Worm (Caenorhabditis elegans) whole organism, young adult: Measurements from ENCODE around the gene pho-10.
A peak's percentile ranks its signal among the peaks of the same experiment; 100 is the strongest.

Experiments
- B0019.2 ChIP-seq: fragments of 200-800 bp; sonication (Bioruptor generic); conservative IDR thresholded peaks from 2 replicates; pipeline ENCODE4 v1.3.6; 2022; ENCODE audit warnings: missing genetic modification reagents, missing genetic modification characterization, missing compliant biosample characterization
- B0336.3 ChIP-seq: fragments of 200-800 bp; sonication (Bioruptor generic); IDR thresholded peaks from 2 replicates; pipeline ENCODE4 v1.3.6; 2022; ENCODE audit warnings: missing genetic modification characterization, missing compliant biosample characterization
- D2030.7 ChIP-seq: fragments of 200-800 bp; sonication (Bioruptor generic); IDR thresholded peaks from 2 replicates; pipeline ENCODE4 v1.3.6; 2022; ENCODE audit warnings: missing genetic modification reagents, missing genetic modification characterization, missing compliant biosample characterization
- F23B12.7 ChIP-seq: sonication (generic microtip); optimal IDR thresholded peaks from 2 replicates; lab custom pipeline; 2017; ENCODE audit warnings: missing genetic modification characterization, mild to moderate bottlenecking, missing compliant biosample characterization, antibody characterized with exemption, moderate library complexity; ENCODE audit not compliant: insufficient read depth
- F37B4.10 ChIP-seq: fragments of 200-800 bp; sonication (Bioruptor generic); IDR thresholded peaks from 2 replicates; pipeline ENCODE4 v1.3.6; 2022; ENCODE audit warnings: missing genetic modification characterization, missing compliant biosample characterization
- F55B11.4 ChIP-seq: sonication (generic microtip); optimal IDR thresholded peaks from 2 replicates; lab custom pipeline; 2016; ENCODE audit warnings: missing compliant biosample characterization, missing genetic modification characterization, borderline replicate concordance; ENCODE audit not compliant: insufficient read depth
- K12H6.12 ChIP-seq: fragments of 200-800 bp; sonication (Bioruptor generic); optimal IDR thresholded peaks from 2 replicates; lab custom pipeline; 2018; ENCODE audit warnings: mild to moderate bottlenecking, missing genetic modification characterization, missing compliant biosample characterization
- T26A5.8 ChIP-seq: sonication (generic microtip); optimal IDR thresholded peaks from 2 replicates; lab custom pipeline; 2016; ENCODE audit warnings: missing genetic modification characterization, missing compliant biosample characterization
- ZK185.1 ChIP-seq: sonication (generic microtip); optimal IDR thresholded peaks from 2 replicates; lab custom pipeline; 2016; ENCODE audit warnings: mild to moderate bottlenecking, missing genetic modification characterization, missing compliant biosample characterization; ENCODE audit not compliant: poor library complexity, severe bottlenecking
- akir-1 ChIP-seq: fragments of 200-800 bp; sonication (Bioruptor generic); optimal IDR thresholded peaks from 2 replicates; lab custom pipeline; 2018; ENCODE audit warnings: mild to moderate bottlenecking, missing genetic modification characterization, moderate library complexity, missing compliant biosample characterization
- aptf-2 ChIP-seq: fragments of 200-800 bp; sonication (Bioruptor generic); conservative IDR thresholded peaks from 2 replicates; pipeline ENCODE4 v1.3.6; 2022; ENCODE audit warnings: missing genetic modification reagents, missing genetic modification characterization, missing compliant biosample characterization
- aptf-3 ChIP-seq: fragments of 200-800 bp; sonication (Bioruptor generic); IDR thresholded peaks from 2 replicates; pipeline ENCODE4 v1.3.6; 2022; ENCODE audit warnings: missing genetic modification characterization, missing compliant biosample characterization
- atf-7 ChIP-seq: sonication (generic microtip); optimal IDR thresholded peaks from 2 replicates; lab custom pipeline; 2017; ENCODE audit warnings: mild to moderate bottlenecking, missing genetic modification characterization, missing compliant biosample characterization
- athp-1 ChIP-seq: sonication (generic microtip); optimal IDR thresholded peaks from 2 replicates; lab custom pipeline; 2017; ENCODE audit warnings: mild to moderate bottlenecking, missing genetic modification characterization, missing compliant biosample characterization
- attf-3 ChIP-seq: fragments of 200-800 bp; sonication (Bioruptor generic); conservative IDR thresholded peaks from 2 replicates; pipeline ENCODE4 v1.3.6; 2022; ENCODE audit warnings: missing genetic modification reagents, missing genetic modification characterization, missing compliant biosample characterization
- attf-5 ChIP-seq: fragments of 200-800 bp; sonication (Bioruptor generic); optimal IDR thresholded peaks from 2 replicates; lab custom pipeline; 2018; ENCODE audit warnings: mild to moderate bottlenecking, missing genetic modification characterization, missing compliant biosample characterization
- ceh-27 ChIP-seq: fragments of 200-800 bp; sonication (Bioruptor generic); optimal IDR thresholded peaks from 2 replicates; lab custom pipeline; 2018; ENCODE audit warnings: mild to moderate bottlenecking, missing genetic modification characterization, moderate library complexity, missing compliant biosample characterization
- ceh-91 ChIP-seq: fragments of 200-800 bp; sonication (Bioruptor generic); IDR thresholded peaks from 2 replicates; pipeline ENCODE4 v1.3.6; 2022; ENCODE audit warnings: missing genetic modification reagents, missing genetic modification characterization, missing compliant biosample characterization
- dpl-1 ChIP-seq: fragments of 150-350 bp; optimal IDR thresholded peaks from 2 replicates; lab custom pipeline; 2014; ENCODE audit warnings: missing biosample characterization, missing genetic modification reagents, missing genetic modification characterization
- egl-44 ChIP-seq: fragments of 200-800 bp; sonication (Bioruptor generic); IDR thresholded peaks from 2 replicates; pipeline ENCODE4 v1.3.6; 2022; ENCODE audit warnings: missing genetic modification reagents, missing genetic modification characterization, missing compliant biosample characterization
- egrh-3 ChIP-seq: fragments of 200-800 bp; sonication (Bioruptor generic); IDR thresholded peaks from 2 replicates; pipeline ENCODE4 v1.3.6; 2022; ENCODE audit warnings: missing genetic modification reagents, missing genetic modification characterization, missing compliant biosample characterization
- ekl-4 ChIP-seq: fragments of 200-800 bp; sonication (Bioruptor generic); IDR thresholded peaks from 2 replicates; pipeline ENCODE4 v1.3.6; 2022; ENCODE audit warnings: missing genetic modification reagents, missing genetic modification characterization, missing compliant biosample characterization
- him-1 ChIP-seq: sonication (generic microtip); optimal IDR thresholded peaks from 2 replicates; lab custom pipeline; 2016; ENCODE audit warnings: missing genotype, missing genetic modification reagents, missing genetic modification characterization, missing compliant biosample characterization
- hlh-26 ChIP-seq: fragments of 200-800 bp; sonication (Bioruptor generic); conservative IDR thresholded peaks from 2 replicates; pipeline ENCODE4 v1.3.6; 2022; ENCODE audit warnings: missing genetic modification reagents, missing genetic modification characterization, missing compliant biosample characterization
- hmg-1.2 ChIP-seq: fragments of 200-800 bp; sonication (Bioruptor generic); IDR thresholded peaks from 2 replicates; pipeline ENCODE4 v1.3.6; 2022; ENCODE audit warnings: missing genetic modification reagents, missing genetic modification characterization, missing compliant biosample characterization
- hrde-1 ChIP-seq: sonication (generic microtip); optimal IDR thresholded peaks from 2 replicates; lab custom pipeline; 2016; ENCODE audit warnings: missing genetic modification characterization, mild to moderate bottlenecking, missing compliant biosample characterization, moderate library complexity, missing genotype, missing genetic modification reagents, borderline replicate concordance
- let-607 ChIP-seq, 2 experiments: fragments of 200-800 bp in 1 of 2; sonication (Bioruptor generic) in 1 of 2; sonication (generic microtip) in 1 of 2; optimal IDR thresholded peaks; 2 replicates each; lab custom pipeline; 2016 to 2018; ENCODE audit warnings: mild to moderate bottlenecking in 2 of 2, missing compliant biosample characterization in 2 of 2, missing genetic modification characterization in 2 of 2, moderate library complexity in 2 of 2, missing genotype in 1 of 2
- lin-26 ChIP-seq: fragments of 200-800 bp; sonication (Bioruptor generic); IDR thresholded peaks from 2 replicates; pipeline ENCODE4 v1.3.6; 2022; ENCODE audit warnings: missing genetic modification reagents, missing genetic modification characterization, missing compliant biosample characterization
- lin-54 ChIP-seq: fragments of 200-800 bp; sonication (Bioruptor generic); optimal IDR thresholded peaks from 2 replicates; lab custom pipeline; 2018; ENCODE audit warnings: mild to moderate bottlenecking, missing genetic modification characterization, missing compliant biosample characterization
- lsl-1 ChIP-seq: fragments of 200-800 bp; sonication (Bioruptor generic); optimal IDR thresholded peaks from 2 replicates; lab custom pipeline; 2018; ENCODE audit warnings: mild to moderate bottlenecking, missing genetic modification characterization, moderate library complexity, missing compliant biosample characterization
- madf-10 ChIP-seq: sonication (generic microtip); optimal IDR thresholded peaks from 2 replicates; lab custom pipeline; 2016; ENCODE audit warnings: mild to moderate bottlenecking, missing genetic modification characterization, missing compliant biosample characterization
- madf-6 ChIP-seq: fragments of 200-800 bp; sonication (Bioruptor generic); IDR thresholded peaks from 2 replicates; pipeline ENCODE4 v1.3.6; 2022; ENCODE audit warnings: missing genetic modification reagents, missing genetic modification characterization, missing compliant biosample characterization
- nfyb-1 ChIP-seq: fragments of 200-800 bp; sonication (Bioruptor generic); IDR thresholded peaks from 2 replicates; pipeline ENCODE4 v1.3.6; 2022; ENCODE audit warnings: missing genetic modification reagents, missing genetic modification characterization, missing compliant biosample characterization
- nhr-80 ChIP-seq: sonication (generic microtip); optimal IDR thresholded peaks from 2 replicates; lab custom pipeline; 2016; ENCODE audit warnings: missing genetic modification characterization, missing compliant biosample characterization
- snpc-1.1 ChIP-seq: sonication (generic microtip); optimal IDR thresholded peaks from 2 replicates; lab custom pipeline; 2017; ENCODE audit warnings: missing genetic modification characterization, mild to moderate bottlenecking, missing compliant biosample characterization, antibody characterized with exemption, moderate library complexity, missing genotype, missing genetic modification reagents; ENCODE audit not compliant: insufficient read depth
- snpc-1.3 ChIP-seq: sonication (generic microtip); optimal IDR thresholded peaks from 2 replicates; lab custom pipeline; 2017; ENCODE audit warnings: missing genetic modification characterization, mild to moderate bottlenecking, missing compliant biosample characterization, antibody characterized with exemption, moderate library complexity, missing genotype, missing genetic modification reagents; ENCODE audit not compliant: insufficient read depth
- snpc-3.4 ChIP-seq: sonication (generic microtip); optimal IDR thresholded peaks from 2 replicates; lab custom pipeline; 2017; ENCODE audit warnings: missing genetic modification characterization, mild to moderate bottlenecking, missing compliant biosample characterization, antibody characterized with exemption, moderate library complexity, missing genotype, missing genetic modification reagents
- sptf-2 ChIP-seq: fragments of 200-800 bp; sonication (Bioruptor generic); optimal IDR thresholded peaks from 2 replicates; lab custom pipeline; 2018; ENCODE audit warnings: mild to moderate bottlenecking, missing genetic modification characterization, missing compliant biosample characterization
- tbp1 ChIP-seq: fragments of 200-800 bp; sonication (Bioruptor generic); optimal IDR thresholded peaks from 2 replicates; lab custom pipeline; 2018; ENCODE audit warnings: mild to moderate bottlenecking, missing genetic modification characterization, missing compliant biosample characterization
- tlf-1 ChIP-seq: fragments of 200-800 bp; sonication (Bioruptor generic); optimal IDR thresholded peaks from 2 replicates; lab custom pipeline; 2018; ENCODE audit warnings: mild to moderate bottlenecking, missing genetic modification characterization, missing compliant biosample characterization
- ztf-18 ChIP-seq: sonication (generic microtip); optimal IDR thresholded peaks from 2 replicates; lab custom pipeline; 2016; ENCODE audit warnings: missing genotype, mild to moderate bottlenecking, missing genetic modification characterization, missing compliant biosample characterization
- ztf-28 ChIP-seq: fragments of 200-800 bp; sonication (Bioruptor generic); IDR thresholded peaks from 2 replicates; pipeline ENCODE4 v1.3.6; 2022; ENCODE audit warnings: missing genetic modification reagents, missing genetic modification characterization, missing compliant biosample characterization
- ztf-6 ChIP-seq: fragments of 200-800 bp; sonication (Bioruptor generic); IDR thresholded peaks from 2 replicates; pipeline ENCODE4 v1.3.6; 2022; ENCODE audit warnings: missing genetic modification reagents, missing genetic modification characterization, missing compliant biosample characterization

pho-10 gene

ce11 chrII:9920468-9920867, at the start of gene pho-10:
TSS of gene pho-10 (minus strand) at chrII:9920568.
- TF ChIP-seq B0336.3 = no peak
- TF ChIP-seq ztf-18 (tag; lab: Kevin White, UChicago) = no peak
- TF ChIP-seq B0019.2 (GFP tag; lab: Robert Waterston, UW) = no peak
- TF ChIP-seq tlf-1 (GFP tag; lab: Kevin White, UChicago) = no peak
- no peak for TF ChIP-seq aptf-3 (GFP tag; lab: Robert Waterston, UW)
- no peak for TF ChIP-seq ztf-6 (GFP tag; lab: Robert Waterston, UW)
- no peak for TF ChIP-seq hlh-26 (GFP tag; lab: Robert Waterston, UW)
- TF ChIP-seq T26A5.8 (tag; lab: Kevin White, UChicago) = no peak
- no peak for TF ChIP-seq ztf-28 (GFP tag; lab: Robert Waterston, UW)
- no peak for TF ChIP-seq him-1 (tag; lab: Kevin White, UChicago)
- no peak for TF ChIP-seq aptf-2
- TF ChIP-seq athp-1 (tag; lab: Kevin White, UChicago) = no peak
- TF ChIP-seq ceh-91 (GFP tag; lab: Robert Waterston, UW) = no peak
- TF ChIP-seq nfyb-1 = no peak
- no peak for TF ChIP-seq ekl-4
- TF ChIP-seq egl-44 (GFP tag; lab: Robert Waterston, UW) = no peak
- no peak for TF ChIP-seq atf-7
- no peak for TF ChIP-seq lin-26 (GFP tag; lab: Robert Waterston, UW)
- TF ChIP-seq, all 124 proteins: peak for 0

ce11 chrII:9967999-9968706, 47.8 kb upstream of the pho-10 start, which contains the start of the genes R53.4 and psf-1:
TSS of gene R53.4 (minus strand) at chrII:9968049.
TSS of gene psf-1 (plus strand) at chrII:9968673.
- TF ChIP-seq ZK185.1 (tag; lab: Kevin White, UChicago) = peak; percentile 78
- TF ChIP-seq hrde-1 (tag; lab: Kevin White, UChicago) = no peak
- TF ChIP-seq attf-5 = peak; percentile 59
- no peak for TF ChIP-seq F55B11.4
- no peak for TF ChIP-seq K12H6.12 (tag; lab: Kevin White, UChicago)
- peak; percentile 70 for TF ChIP-seq D2030.7 (GFP tag; lab: Robert Waterston, UW)
- no peak for TF ChIP-seq let-607 (tag; optimal IDR thresholded peaks at IDR 0.05; lab: Kevin White, UChicago)
- TF ChIP-seq ceh-91 (GFP tag; lab: Robert Waterston, UW) = peak; percentile 58
- TF ChIP-seq B0019.2 (GFP tag; lab: Robert Waterston, UW) = no peak; the same call in 1 of the 2 replicates
- peak; percentile 46; the same call in 1 of the 2 replicates for TF ChIP-seq hmg-1.2
- peak; percentile 62 for TF ChIP-seq madf-6 (GFP tag; lab: Robert Waterston, UW)
- no peak for TF ChIP-seq F37B4.10
- TF ChIP-seq snpc-1.1 (tag; lab: Kevin White, UChicago) = no peak
- peak; percentile 4 for TF ChIP-seq madf-10
- peak; percentile 29 for TF ChIP-seq sptf-2 (GFP tag; lab: Kevin White, UChicago)
- peak; percentile 62 for TF ChIP-seq lsl-1 (GFP tag; lab: Kevin White, UChicago)
- peak; percentile 76 for TF ChIP-seq ceh-27 (GFP tag; lab: Kevin White, UChicago)
- peak; percentile 57 for TF ChIP-seq dpl-1 (GFP tag; lab: Kevin White, UChicago)
- peak; percentile 36; the same call in 1 of the 2 replicates for TF ChIP-seq ztf-6 (GFP tag; lab: Robert Waterston, UW)
- no peak for TF ChIP-seq tlf-1 (GFP tag; lab: Kevin White, UChicago)
- no peak for TF ChIP-seq egrh-3 (GFP tag; lab: Robert Waterston, UW)
- peak; percentile 62; the same call in 1 of the 2 replicates for TF ChIP-seq ztf-28 (GFP tag; lab: Robert Waterston, UW)
- TF ChIP-seq lin-54 = peak; percentile 69
- peak; percentile 83 for TF ChIP-seq F23B12.7 (tag; lab: Kevin White, UChicago)
- 0 out of 2 replicates have a peak, but pooled peaks have one; percentile 15 for TF ChIP-seq egl-44 (GFP tag; lab: Robert Waterston, UW)
- TF ChIP-seq akir-1 (GFP tag; lab: Kevin White, UChicago) = no peak
- peak; percentile 60; the same call in 1 of the 2 replicates for TF ChIP-seq attf-3 (GFP tag; lab: Robert Waterston, UW)
- peak; percentile 64 for TF ChIP-seq snpc-3.4 (tag; lab: Kevin White, UChicago)
- TF ChIP-seq nhr-80 = peak; percentile 20
- peak; percentile 17 for TF ChIP-seq tbp1
- TF ChIP-seq snpc-1.3 = peak; percentile 41
